Worm (Caenorhabditis elegans): ENCODE measurements around the gene sphr-1.
A peak's percentile ranks its signal among the peaks of the same experiment; 100 is the strongest.

sphr-1 gene

DNA sequence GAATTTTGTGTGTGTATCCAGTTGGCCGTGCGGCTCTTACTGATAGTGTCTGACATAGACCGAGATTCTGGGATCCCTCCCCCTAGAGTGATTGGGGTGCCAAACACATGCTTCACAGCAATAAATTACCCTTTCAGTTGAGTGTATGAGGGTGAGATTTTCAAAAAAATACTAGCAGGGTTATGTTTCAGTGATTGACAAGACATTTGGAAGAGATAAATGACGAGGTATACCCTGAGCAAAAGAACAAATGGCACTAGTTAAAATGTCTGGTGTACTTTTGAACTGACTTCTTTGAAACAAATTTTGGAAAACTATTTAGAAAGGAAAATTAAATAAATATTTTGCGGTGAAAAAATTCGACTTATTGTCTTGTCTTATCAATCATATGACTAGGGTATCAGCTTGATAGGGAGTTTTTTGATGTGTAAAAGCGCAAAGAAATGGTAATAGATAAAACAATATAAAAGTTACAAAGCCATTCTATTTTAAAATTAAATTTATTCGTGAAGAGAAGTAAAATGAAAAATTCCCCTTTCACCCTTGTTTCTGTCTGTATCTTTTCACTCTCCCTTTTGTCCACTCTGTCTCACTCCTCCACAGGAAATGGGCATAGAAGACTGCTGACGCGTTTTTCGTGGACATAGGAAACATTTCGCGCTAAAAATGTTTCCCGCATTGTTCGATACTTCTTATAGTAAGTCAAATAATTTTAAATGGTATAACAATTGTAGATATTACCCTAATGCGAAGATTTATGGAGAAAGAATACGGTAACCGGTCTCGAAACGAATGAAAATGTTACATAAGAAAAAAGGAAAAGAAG lies 52.0 kb downstream of the sphr-1 start, which contains the start of gene glo-4:
glo-4 (minus strand) TSS at position 51 of the 826 bp plus-strand sequence.
- TF ChIP-seq ceh-30 (tag; optimal IDR thresholded peaks at IDR 0.05) (peak; percentile 57), nfya-1 (tag; optimal IDR thresholded peaks at IDR 0.05) (peak; percentile 58), ceh-31 (tag; optimal IDR thresholded peaks at IDR 0.05) (peak; percentile 30), pat-9 (tag; optimal IDR thresholded peaks at IDR 0.05) (no peak), dve-1 (tag; optimal IDR thresholded peaks at IDR 0.05) (no peak), unc-42 (tag; optimal IDR thresholded peaks at IDR 0.05) (peak; percentile 76)
